Worm (Caenorhabditis elegans) whole organism, early embryonic: ENCODE data around the gene Y17D7B.10.

Experiments
- F13C5.2 ChIP-seq: sonication (generic microtip); optimal IDR thresholded peaks from 2 replicates; lab custom pipeline; 2017; ENCODE audit warnings: mild to moderate bottlenecking, missing genetic modification characterization, inconsistent platforms, missing compliant biosample characterization
- ama-1 ChIP-seq: fragments of 150-350 bp; optimal IDR thresholded peaks from 2 replicates; lab custom pipeline; 2014
- ceh-36 ChIP-seq: sonication (generic microtip); optimal IDR thresholded peaks from 2 replicates; lab custom pipeline; 2016; ENCODE audit warnings: missing genetic modification characterization, inconsistent platforms, missing compliant biosample characterization
- ets-7 ChIP-seq: sonication (generic microtip); optimal IDR thresholded peaks from 2 replicates; lab custom pipeline; 2016; ENCODE audit warnings: missing genotype, missing genetic modification characterization, missing compliant biosample characterization
- flt-1 ChIP-seq: fragments of 200-800 bp; sonication (Bioruptor generic); IDR thresholded peaks from 2 replicates; pipeline ENCODE4 v1.3.6; 2022; ENCODE audit warnings: missing genetic modification characterization, missing compliant biosample characterization
- hnd-1 ChIP-seq: sonication (generic microtip); optimal IDR thresholded peaks from 2 replicates; lab custom pipeline; 2016; ENCODE audit warnings: missing genetic modification characterization, missing compliant biosample characterization
- sea-1 ChIP-seq: fragments of 200-800 bp; sonication (Bioruptor generic); conservative IDR thresholded peaks from 2 replicates; pipeline ENCODE4 v1.3.6; 2022; ENCODE audit warnings: missing genetic modification characterization, missing compliant biosample characterization
- tra-4 ChIP-seq: sonication (generic microtip); optimal IDR thresholded peaks from 2 replicates; lab custom pipeline; 2017; ENCODE audit warnings: missing genetic modification characterization, missing compliant biosample characterization

DNA sequence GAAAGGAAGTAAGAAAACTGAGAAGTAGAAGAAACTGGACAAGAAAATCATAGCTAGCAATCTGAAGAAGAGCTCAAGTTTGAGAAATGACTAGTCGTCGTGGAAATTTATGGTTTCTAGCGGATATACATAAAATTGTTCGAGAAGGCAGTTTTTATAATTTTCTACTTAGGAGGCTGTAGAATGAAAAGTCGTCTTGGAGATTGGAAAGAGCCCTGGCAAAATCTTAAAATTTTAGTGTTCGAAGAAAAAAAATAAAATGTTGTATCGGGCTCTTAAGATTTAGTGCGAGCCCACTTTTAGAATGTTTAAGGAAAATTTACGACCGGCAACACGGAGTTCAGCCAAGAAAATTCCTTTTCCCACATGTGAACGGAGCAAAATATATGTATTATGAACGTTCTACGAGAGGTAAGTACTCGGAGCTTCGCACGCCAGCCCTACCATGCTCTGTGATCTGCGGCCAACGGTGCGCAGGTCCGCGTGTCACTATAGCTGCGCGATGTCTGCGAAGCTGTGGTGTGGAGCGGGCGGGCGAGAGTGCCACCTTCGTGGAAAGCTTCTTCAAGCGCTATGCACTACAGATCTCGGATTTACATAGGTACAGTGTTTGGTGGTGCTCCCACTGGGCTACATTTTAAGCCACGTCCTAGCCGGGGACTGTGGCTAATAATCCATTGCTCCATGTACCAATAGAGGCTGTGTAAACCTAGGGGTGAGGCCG, 36.4 kb upstream of the Y17D7B.10 start, which contains the start of gene clec-251:
- TF ChIP-seq sea-1 (GFP tag; lab: Robert Waterston, UW) (no peak), ama-1 (lab: Kevin White, UChicago) (no peak), tra-4 (tag; lab: Kevin White, UChicago) (no peak), hnd-1 (tag; lab: Kevin White, UChicago) (no peak), flt-1 (GFP tag; lab: Robert Waterston, UW) (no peak), F13C5.2 (tag; lab: Kevin White, UChicago) (no peak), ets-7 (tag; lab: Kevin White, UChicago) (no peak), ceh-36 (tag; lab: Kevin White, UChicago) (no peak)
